Worm (Caenorhabditis elegans) whole organism, L4/young adult: ENCODE data around the gene K07C5.13.

ENCODE experiments used
- W03F9.2 ChIP-seq: fragments of 150-350 bp; optimal IDR thresholded peaks from 2 replicates; lab custom pipeline; 2014; ENCODE audit warnings: missing biosample characterization, missing genetic modification characterization
- dao-5 ChIP-seq: sonication (generic microtip); optimal IDR thresholded peaks from 2 replicates; lab custom pipeline; 2016; ENCODE audit warnings: missing genotype, missing genetic modification characterization, moderate library complexity, missing compliant biosample characterization
- him-1 ChIP-seq: sonication (generic microtip); optimal IDR thresholded peaks from 2 replicates; lab custom pipeline; 2016; ENCODE audit warnings: missing genotype, missing genetic modification reagents, missing genetic modification characterization, missing compliant biosample characterization

The K07C5.13 gene

ce11 chrV:10368256-10368655 lies 26.4 kb downstream of the K07C5.13 start, which contains the start of gene sri-20:
sri-20 (plus strand) TSS chrV:10368556.
- TF ChIP-seq dao-5 (tag; lab: Kevin White, UChicago) (no peak), W03F9.2 (no peak), him-1 (tag; lab: Kevin White, UChicago) (no peak)

- TF ChIP-seq him-1 (tag; lab: Kevin White, UChicago) (no peak), W03F9.2 (no peak), dao-5 (tag; lab: Kevin White, UChicago) (no peak)
Measured at ce11 chrV:10371177-10371576, 29.3 kb downstream of the K07C5.13 start.

- no peak for TF ChIP-seq dao-5 (tag; lab: Kevin White, UChicago)
- no peak for TF ChIP-seq W03F9.2
- no peak for TF ChIP-seq him-1 (tag; lab: Kevin White, UChicago)
Measured at ce11 chrV:10371951-10372350, 30.1 kb downstream of the K07C5.13 start, which contains the start of gene ugt-49. ugt-49 (plus strand) TSS chrV:10372321.

- TF ChIP-seq W03F9.2 (no peak), him-1 (tag; lab: Kevin White, UChicago) (no peak), dao-5 (tag; lab: Kevin White, UChicago) (no peak)
Measured at ce11 chrV:10379293-10379692, 37.4 kb downstream of the K07C5.13 start, which contains the start of gene AC3.12. AC3.12 (minus strand) TSS chrV:10379393.

ce11 chrV:10379761-10380160 lies 37.9 kb downstream of the K07C5.13 start:
- no peak for TF ChIP-seq W03F9.2
- no peak for TF ChIP-seq dao-5 (tag; lab: Kevin White, UChicago)
- no peak for TF ChIP-seq him-1 (tag; lab: Kevin White, UChicago)

- no peak for TF ChIP-seq dao-5 (tag; lab: Kevin White, UChicago)
- no peak for TF ChIP-seq him-1 (tag; lab: Kevin White, UChicago)
- no peak for TF ChIP-seq W03F9.2
Measured at ce11 chrV:10381726-10382125, 39.9 kb downstream of the K07C5.13 start, which contains the start of gene abu-1. abu-1 (minus strand) TSS chrV:10381826.

ce11 chrV:10382142-10382541 lies 40.3 kb downstream of the K07C5.13 start, which contains the start of gene pqn-2:
pqn-2 (plus strand) TSS chrV:10382442.
- no peak for TF ChIP-seq W03F9.2
- no peak for TF ChIP-seq him-1 (tag; lab: Kevin White, UChicago)
- TF ChIP-seq dao-5 (tag; lab: Kevin White, UChicago): no peak

ce11 chrV:10383950-10384349 lies 42.1 kb downstream of the K07C5.13 start, which contains the start of gene spe-10:
spe-10 (plus strand) TSS chrV:10384250.
- TF ChIP-seq him-1 (tag; lab: Kevin White, UChicago) (no peak), W03F9.2 (no peak), dao-5 (tag; lab: Kevin White, UChicago) (no peak)

ce11 chrV:10387412-10387811 lies 45.6 kb downstream of the K07C5.13 start:
- TF ChIP-seq him-1 (tag; lab: Kevin White, UChicago) (no peak), dao-5 (tag; lab: Kevin White, UChicago) (no peak), W03F9.2 (no peak)

- TF ChIP-seq him-1 (tag; lab: Kevin White, UChicago): no peak
- TF ChIP-seq dao-5 (tag; lab: Kevin White, UChicago): no peak
- no peak for TF ChIP-seq W03F9.2
Measured at ce11 chrV:10388318-10388717, 46.5 kb downstream of the K07C5.13 start, which contains the start of gene AC3.5. AC3.5 (plus strand) TSS chrV:10388527.
